Worm (Caenorhabditis elegans): ENCODE data around the gene vha-20.

Gene vha-20

ce11 chrX:14125870-14126269, 38.4 kb downstream of the vha-20 start, which contains the start of gene F28H6.6:
F28H6.6 (minus strand) TSS chrX:14125879.
- TF ChIP-seq athp-1 (tag; optimal IDR thresholded peaks at IDR 0.05), result no peak
- peak; percentile 12; the same call in 1 of the 2 replicates for TF ChIP-seq hmg-1.2 (GFP tag; IDR thresholded peaks at IDR 0.05)
- TF ChIP-seq F37B4.10 (GFP tag; IDR thresholded peaks at IDR 0.05), result no peak

ce11 chrX:14118762-14119161, 45.5 kb downstream of the vha-20 start:
- TF ChIP-seq snpc-4 (GFP tag; optimal IDR thresholded peaks at IDR 0.05) (no peak), snpc-4 (tag; optimal IDR thresholded peaks at IDR 0.05) (peak in 1 of 4 experiments; percentile 65), gei-17 (GFP tag; optimal IDR thresholded peaks at IDR 0.05) (no peak), hmg-1.2 (GFP tag; IDR thresholded peaks at IDR 0.05) (peak; percentile 6; the same call in 1 of the 2 replicates)

- TF ChIP-seq K11D2.4 (GFP tag; IDR thresholded peaks at IDR 0.05), result no peak
- TF ChIP-seq dpl-1 (GFP tag; optimal IDR thresholded peaks at IDR 0.05), result no peak
- peak; percentile 49 for TF ChIP-seq B0035.1 (tag; optimal IDR thresholded peaks at IDR 0.05)
- TF ChIP-seq lir-1 (GFP tag; conservative IDR thresholded peaks at IDR 0.05), result no peak
- TF ChIP-seq akir-1 (GFP tag; optimal IDR thresholded peaks at IDR 0.05), result no peak
- peak; percentile 27; the same call in 1 of the 2 replicates for TF ChIP-seq egrh-3 (GFP tag; IDR thresholded peaks at IDR 0.05)
- peak; percentile 61; the same call in 1 of the 2 replicates for TF ChIP-seq ztf-28 (GFP tag; IDR thresholded peaks at IDR 0.05)
- TF ChIP-seq ztf-3 (GFP tag; optimal IDR thresholded peaks at IDR 0.05), result no peak
- TF ChIP-seq snpc-1.3 (tag; optimal IDR thresholded peaks at IDR 0.05; ENCODE audit: insufficient read depth), result no peak
- TF ChIP-seq pha-4 (tag; optimal IDR thresholded peaks at IDR 0.05), result no peak
- no peak for TF ChIP-seq F10E7.11 (tag; optimal IDR thresholded peaks at IDR 0.05)
- TF ChIP-seq aptf-2 (GFP tag; conservative IDR thresholded peaks at IDR 0.05), result no peak; the same call in 1 of the 2 replicates
- TF ChIP-seq nfyb-1 (GFP tag; IDR thresholded peaks at IDR 0.05), result peak; percentile 74; the same call in 1 of the 2 replicates
- TF ChIP-seq C06A6.2 (GFP tag; conservative IDR thresholded peaks at IDR 0.05), result no peak
- TF ChIP-seq Y53G8AR.9 (GFP tag; conservative IDR thresholded peaks at IDR 0.05), result no peak
- peak; percentile 39 for TF ChIP-seq snpc-1.1 (tag; optimal IDR thresholded peaks at IDR 0.05; ENCODE audit: insufficient read depth)
- no peak for TF ChIP-seq ceh-100 (GFP tag; IDR thresholded peaks at IDR 0.05)
- TF ChIP-seq lin-26 (GFP tag; IDR thresholded peaks at IDR 0.05), result peak; percentile 93
- TF ChIP-seq egl-44 (GFP tag; IDR thresholded peaks at IDR 0.05), result 0 out of 2 replicates have a peak, but pooled peaks have one; percentile 57
- no peak for TF ChIP-seq lag-1 (GFP tag; IDR thresholded peaks at IDR 0.05)
- no peak for TF ChIP-seq Y53F4B.3 (GFP tag; IDR thresholded peaks at IDR 0.05)
- peak; percentile 35 for TF ChIP-seq ztf-26 (tag; optimal IDR thresholded peaks at IDR 0.05)
- TF ChIP-seq zim-3 (tag; optimal IDR thresholded peaks at IDR 0.05), result no peak
- no peak for TF ChIP-seq unc-62 (GFP tag; optimal IDR thresholded peaks at IDR 0.05)
- no peak for TF ChIP-seq fkh-3 (tag; optimal IDR thresholded peaks at IDR 0.05)
- no peak for TF ChIP-seq sdz-38 (tag; optimal IDR thresholded peaks at IDR 0.05)
- no peak for TF ChIP-seq F55B11.4 (tag; optimal IDR thresholded peaks at IDR 0.05; ENCODE audit: borderline replicate concordance, insufficient read depth)
- TF ChIP-seq die-1 (tag; optimal IDR thresholded peaks at IDR 0.05), result peak; percentile 82
- peak; percentile 41 for TF ChIP-seq T07F8.4 (tag; optimal IDR thresholded peaks at IDR 0.05)
- TF ChIP-seq let-526 (GFP tag; IDR thresholded peaks at IDR 0.05), result no peak
- TF ChIP-seq rpc-1 (optimal IDR thresholded peaks at IDR 0.05), result peak; percentile 84
- TF ChIP-seq rpc-1 (tag; optimal IDR thresholded peaks at IDR 0.05), result peak; percentile 85
- peak; percentile 79; the same call in 1 of the 2 replicates for TF ChIP-seq Y56A3A.18 (GFP tag; IDR thresholded peaks at IDR 0.05)
- no peak for TF ChIP-seq cebp-2 (GFP tag; IDR thresholded peaks at IDR 0.05)
- TF ChIP-seq tbp1 (GFP tag; optimal IDR thresholded peaks at IDR 0.05), result peak; percentile 97
- no peak for TF ChIP-seq cebp-1 (GFP tag; IDR thresholded peaks at IDR 0.05)
- no peak for TF ChIP-seq cebp-1 (tag; optimal IDR thresholded peaks at IDR 0.05)
- no peak for TF ChIP-seq F49E8.2 (tag; optimal IDR thresholded peaks at IDR 0.05; ENCODE audit: insufficient read depth)
These were observed 48.7 kb downstream of the vha-20 start, which contains the start of gene F28H6.7 for ce11 chrX:14115480-14116161. F28H6.7 (plus strand) TSS chrX:14116111.

Data from whole organism, young adult.